Fruit fly (Drosophila melanogaster) whole organism, wandering third instar larva: ENCODE measurements around the gene CG10561.

ENCODE experiments used
- Dfd ChIP-seq: fragments of >200 bp; optimal IDR thresholded peaks from 2 replicates; lab custom pipeline; 2017; ENCODE audit warnings: missing biosample characterization, missing genetic modification characterization
- HLH106 ChIP-seq: fragments of 200-800 bp; optimal IDR thresholded peaks from 3 replicates; lab custom pipeline; 2019; ENCODE audit warnings: missing biosample characterization, mild to moderate bottlenecking, missing genetic modification characterization, moderate library complexity
- Myc ChIP-seq: fragments of >200 bp; optimal IDR thresholded peaks from 2 replicates; lab custom pipeline; 2017
- Sp1 ChIP-seq: fragments of 200-800 bp; sonication (Bioruptor generic); optimal IDR thresholded peaks from 3 replicates; lab custom pipeline; 2019; ENCODE audit warnings: missing biosample characterization, mild to moderate bottlenecking, missing genetic modification characterization, moderate library complexity
- h ChIP-seq: fragments of 200-800 bp; sonication (Bioruptor generic); optimal IDR thresholded peaks from 3 replicates; lab custom pipeline; 2016; ENCODE audit warnings: missing biosample characterization, mild to moderate bottlenecking, missing genetic modification characterization
- lola ChIP-seq: fragments of >200 bp; optimal IDR thresholded peaks from 2 replicates; lab custom pipeline; 2017; ENCODE audit warnings: missing biosample characterization, missing genetic modification characterization
- woc ChIP-seq: sonication (Bioruptor generic); optimal IDR thresholded peaks from 2 replicates; lab custom pipeline; 2016; ENCODE audit warnings: missing biosample characterization, mild to moderate bottlenecking, missing genetic modification characterization

DNA sequence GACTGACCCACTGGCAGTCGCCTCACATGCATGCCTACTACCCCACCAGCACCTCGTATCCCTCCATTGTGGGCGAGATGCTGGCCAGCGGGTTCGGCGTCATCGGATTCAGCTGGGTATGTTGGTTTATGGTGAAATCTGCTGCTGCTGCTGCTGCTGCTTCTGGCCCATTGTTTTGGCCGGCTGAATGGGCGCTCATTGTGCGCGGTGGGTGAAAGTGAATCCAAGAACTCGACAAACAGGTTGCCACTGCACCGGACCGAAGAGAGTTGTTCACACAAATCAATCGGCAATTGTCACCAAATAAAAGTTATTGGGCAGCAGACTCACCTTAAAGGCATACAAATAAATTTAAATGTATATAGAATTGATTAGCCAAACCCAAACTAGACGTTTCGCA lies 2.0 kb upstream of the CG10561 start:
- no peak for TF ChIP-seq HLH106 (tag; lab: Kevin White, UChicago)
- TF ChIP-seq lola (GFP tag; lab: Kevin White, UChicago): no peak
- TF ChIP-seq Sp1 (GFP tag; lab: Kevin White, UChicago): no peak
- TF ChIP-seq Dfd (GFP tag; lab: Kevin White, UChicago): no peak
- TF ChIP-seq woc: no peak
- no peak for TF ChIP-seq Myc (lab: Kevin White, UChicago)
- no peak for TF ChIP-seq h
